Fruit fly (Drosophila melanogaster): ENCODE data around the gene ph-p.

Gene ph-p

dm6 chrX:2138342-2138416 lies at the start of gene ph-p:
Gene ph-p, minus strand, starts transcription at chrX:2138371.
- TF ChIP-seq CTCF (optimal IDR thresholded peaks at IDR 0.05) (no peak), CG8478 (optimal IDR thresholded peaks at IDR 0.05) (no peak)

- TF ChIP-seq CG8478 (optimal IDR thresholded peaks at IDR 0.05) = no peak
- TF ChIP-seq CTCF (optimal IDR thresholded peaks at IDR 0.05) = no peak
These were observed 49.3 kb upstream of the ph-p start, which contains the start of gene CG3457 for dm6 chrX:2187520-2187919. Gene CG3457, plus strand, starts transcription at chrX:2187820.

dm6 chrX:2186555-2186954 lies 48.4 kb upstream of the ph-p start, which contains the start of gene CG17777:
Gene CG17777, plus strand, starts transcription at chrX:2186855.
- TF ChIP-seq CTCF (optimal IDR thresholded peaks at IDR 0.05) = no peak
- no peak for TF ChIP-seq CG8478 (optimal IDR thresholded peaks at IDR 0.05)

- TF ChIP-seq CG8478 (optimal IDR thresholded peaks at IDR 0.05) (no peak), CTCF (optimal IDR thresholded peaks at IDR 0.05) (no peak)
These were observed 46.4 kb upstream of the ph-p start, which contains the start of the genes Nmd3 and CG17776 for dm6 chrX:2184563-2184962. Gene Nmd3, minus strand, starts transcription at chrX:2184668. Gene CG17776, plus strand, starts transcription at chrX:2184725.

dm6 chrX:2180750-2181261 lies 42.6 kb upstream of the ph-p start, which contains the start of gene pn:
Gene pn, plus strand, starts transcription at chrX:2181211.
- no peak for TF ChIP-seq CG8478 (optimal IDR thresholded peaks at IDR 0.05)
- TF ChIP-seq CTCF (optimal IDR thresholded peaks at IDR 0.05) = no peak

dm6 chrX:2178802-2179201 lies 40.6 kb upstream of the ph-p start, which contains the start of gene Cyp4ae1:
Gene Cyp4ae1, plus strand, starts transcription at chrX:2179007.
- TF ChIP-seq CG8478 (optimal IDR thresholded peaks at IDR 0.05) = no peak
- no peak for TF ChIP-seq CTCF (optimal IDR thresholded peaks at IDR 0.05)

- TF ChIP-seq CG8478 (optimal IDR thresholded peaks at IDR 0.05) = no peak
- TF ChIP-seq CTCF (optimal IDR thresholded peaks at IDR 0.05) = no peak
These were observed 37.8 kb upstream of the ph-p start, which contains the start of gene Cyp4d2 for dm6 chrX:2175956-2176469. Gene Cyp4d2, plus strand, starts transcription at chrX:2176006.

dm6 chrX:2175265-2175795 lies 37.2 kb upstream of the ph-p start, which contains the start of gene Cyp4d14:
Gene Cyp4d14, minus strand, starts transcription at chrX:2175315.
- TF ChIP-seq CTCF (optimal IDR thresholded peaks at IDR 0.05) = no peak
- no peak for TF ChIP-seq CG8478 (optimal IDR thresholded peaks at IDR 0.05)

dm6 chrX:2172420-2172827 lies 34.3 kb upstream of the ph-p start, which contains the start of gene ND-B14.5A:
Gene ND-B14.5A, plus strand, starts transcription at chrX:2172526.
- no peak for TF ChIP-seq CG8478 (optimal IDR thresholded peaks at IDR 0.05)
- TF ChIP-seq CTCF (optimal IDR thresholded peaks at IDR 0.05) = no peak

dm6 chrX:2170424-2170823 lies 32.3 kb upstream of the ph-p start:
- no peak for TF ChIP-seq CG8478 (optimal IDR thresholded peaks at IDR 0.05)
- TF ChIP-seq CTCF (optimal IDR thresholded peaks at IDR 0.05) = no peak

dm6 chrX:2168485-2169199 lies 30.5 kb upstream of the ph-p start:
- TF ChIP-seq CG8478 (optimal IDR thresholded peaks at IDR 0.05) (no peak), CTCF (optimal IDR thresholded peaks at IDR 0.05) (no peak)

- no peak for TF ChIP-seq CTCF (optimal IDR thresholded peaks at IDR 0.05)
- no peak for TF ChIP-seq CG8478 (optimal IDR thresholded peaks at IDR 0.05)
These were observed 28.0 kb upstream of the ph-p start for dm6 chrX:2166129-2166528.

dm6 chrX:2165394-2165793 lies 27.2 kb upstream of the ph-p start:
- no peak for TF ChIP-seq CG8478 (optimal IDR thresholded peaks at IDR 0.05)
- TF ChIP-seq CTCF (optimal IDR thresholded peaks at IDR 0.05) = no peak

- no peak for TF ChIP-seq CTCF (optimal IDR thresholded peaks at IDR 0.05)
- no peak for TF ChIP-seq CG8478 (optimal IDR thresholded peaks at IDR 0.05)
These were observed 25.2 kb upstream of the ph-p start for dm6 chrX:2163358-2163757.

dm6 chrX:2162130-2162907 lies 24.1 kb upstream of the ph-p start, which contains the start of the genes Cyp4d1 and CG3630:
Gene Cyp4d1, minus strand, starts transcription at chrX:2162180.
Gene CG3630, plus strand, starts transcription at chrX:2162196.
- no peak for TF ChIP-seq CG8478 (optimal IDR thresholded peaks at IDR 0.05)
- no peak for TF ChIP-seq CTCF (optimal IDR thresholded peaks at IDR 0.05)
